Worm (Caenorhabditis elegans): ENCODE measurements around the gene rbg-1.

rbg-1 gene

ce11 chrX:14970221-14970801 lies 13.0 kb upstream of the rbg-1 start, which contains the start of the genes flwr-1 and tbc-1:
Gene flwr-1, minus strand, starts transcription at chrX:14970271.
Gene tbc-1, plus strand, starts transcription at chrX:14970751.
- no peak for TF ChIP-seq unc-62 (GFP tag; optimal IDR thresholded peaks at IDR 0.05)

ce11 chrX:14973085-14973484 lies 10.2 kb upstream of the rbg-1 start:
- no peak for TF ChIP-seq unc-62 (GFP tag; optimal IDR thresholded peaks at IDR 0.05)

ce11 chrX:14975467-14976167 lies 7.7 kb upstream of the rbg-1 start, which contains the start of gene F20D1.3:
Gene F20D1.3, plus strand, starts transcription at chrX:14976117.
- no peak for TF ChIP-seq unc-62 (GFP tag; optimal IDR thresholded peaks at IDR 0.05)

- no peak for TF ChIP-seq unc-62 (GFP tag; optimal IDR thresholded peaks at IDR 0.05)
Observed at ce11 chrX:14976840-14977534, 6.3 kb upstream of the rbg-1 start.

ce11 chrX:14978756-14979155 lies 4.6 kb upstream of the rbg-1 start:
- no peak for TF ChIP-seq unc-62 (GFP tag; optimal IDR thresholded peaks at IDR 0.05)

- no peak for TF ChIP-seq unc-62 (GFP tag; optimal IDR thresholded peaks at IDR 0.05)
Observed at ce11 chrX:14979388-14979787, 3.9 kb upstream of the rbg-1 start, which contains the start of gene emre-1. Gene emre-1, plus strand, starts transcription at chrX:14979688.

- no peak for TF ChIP-seq unc-62 (GFP tag; optimal IDR thresholded peaks at IDR 0.05)
Observed at ce11 chrX:14982525-14982924, 808 bp upstream of the rbg-1 start, which contains the start of gene plp-2. Gene plp-2, minus strand, starts transcription at chrX:14982804.

ce11 chrX:14988160-14988559 lies 4.8 kb downstream of the rbg-1 start:
- TF ChIP-seq unc-62 (GFP tag; optimal IDR thresholded peaks at IDR 0.05) = no peak

ce11 chrX:14991280-14991679 lies 7.9 kb downstream of the rbg-1 start, which contains the start of gene iglr-1:
Gene iglr-1, minus strand, starts transcription at chrX:14991380.
- no peak for TF ChIP-seq unc-62 (GFP tag; optimal IDR thresholded peaks at IDR 0.05)

ce11 chrX:14993744-14994143 lies 10.4 kb downstream of the rbg-1 start:
- no peak for TF ChIP-seq unc-62 (GFP tag; optimal IDR thresholded peaks at IDR 0.05)

- no peak for TF ChIP-seq unc-62 (GFP tag; optimal IDR thresholded peaks at IDR 0.05)
Observed at ce11 chrX:14999101-14999500, 15.8 kb downstream of the rbg-1 start, which contains the start of gene cutl-3. Gene cutl-3, minus strand, starts transcription at chrX:14999201.

ce11 chrX:15003891-15004550 lies 20.7 kb downstream of the rbg-1 start, which contains the start of gene slc-25A18.1:
Gene slc-25A18.1, minus strand, starts transcription at chrX:15003941.
- no peak for TF ChIP-seq unc-62 (GFP tag; optimal IDR thresholded peaks at IDR 0.05)

- TF ChIP-seq unc-62 (GFP tag; optimal IDR thresholded peaks at IDR 0.05) = no peak
Observed at ce11 chrX:15006847-15007358, 23.6 kb downstream of the rbg-1 start, which contains the start of gene ergi-2. Gene ergi-2, minus strand, starts transcription at chrX:15007308.

ce11 chrX:15008697-15009096 lies 25.4 kb downstream of the rbg-1 start:
- TF ChIP-seq unc-62 (GFP tag; optimal IDR thresholded peaks at IDR 0.05) = no peak

- no peak for TF ChIP-seq unc-62 (GFP tag; optimal IDR thresholded peaks at IDR 0.05)
Observed at ce11 chrX:15010941-15011340, 27.6 kb downstream of the rbg-1 start.

Measured in whole organism, dauer.